Worm (Caenorhabditis elegans) whole organism, late embryonic: ENCODE data around the gene F41G3.3.

ENCODE experiments used
- ahr-1 ChIP-seq: sonication (generic microtip); optimal IDR thresholded peaks from 2 replicates; lab custom pipeline; 2016; ENCODE audit warnings: missing genetic modification characterization, missing compliant biosample characterization
- pha-4 ChIP-seq: fragments of 150-350 bp; optimal IDR thresholded peaks from 2 replicates; lab custom pipeline; 2018; ENCODE audit warnings: missing biosample characterization, missing genetic modification reagents, missing genetic modification characterization
- pqm-1 ChIP-seq: sonication (generic microtip); optimal IDR thresholded peaks from 2 replicates; lab custom pipeline; 2016; ENCODE audit warnings: missing genetic modification characterization, missing compliant biosample characterization

- no peak for TF ChIP-seq pha-4 (tag; lab: Kevin White, UChicago)
- TF ChIP-seq ahr-1, result no peak
- no peak for TF ChIP-seq pqm-1 (tag; lab: Kevin White, UChicago)
Measured at ce11 chrII:6754671-6755224, 1.6 kb upstream of the F41G3.3 start, which contains the start of the genes srx-95 and fis-1.
